Worm (Caenorhabditis elegans) whole organism, midembryonic: Measurements from ENCODE around the gene B0507.6.

Experiments
- T22C8.4 ChIP-seq: fragments of 200-800 bp; sonication (Bioruptor generic); IDR thresholded peaks from 2 replicates; pipeline ENCODE4 v1.3.6; 2022; ENCODE audit warnings: missing genetic modification characterization, missing compliant biosample characterization
- cog-1 ChIP-seq: sonication (generic microtip); optimal IDR thresholded peaks from 2 replicates; lab custom pipeline; 2016; ENCODE audit warnings: missing genetic modification characterization, missing compliant biosample characterization
- flt-1 ChIP-seq: fragments of 200-800 bp; sonication (Bioruptor generic); IDR thresholded peaks from 2 replicates; pipeline ENCODE4 v1.3.6; 2022; ENCODE audit warnings: missing genetic modification characterization, missing compliant biosample characterization
- klf-2 ChIP-seq: fragments of 200-800 bp; sonication (Bioruptor generic); conservative IDR thresholded peaks from 2 replicates; pipeline ENCODE4 v1.3.6; 2022; ENCODE audit warnings: missing genetic modification reagents, missing genetic modification characterization, missing compliant biosample characterization
- med-1 ChIP-seq: sonication (generic microtip); optimal IDR thresholded peaks from 2 replicates; lab custom pipeline; 2017; ENCODE audit warnings: missing genetic modification characterization, mild to moderate bottlenecking, missing compliant biosample characterization, antibody characterized with exemption, missing genetic modification reagents; ENCODE audit not compliant: insufficient read depth
- ref-1 ChIP-seq: fragments of 200-800 bp; sonication (Bioruptor generic); conservative IDR thresholded peaks from 2 replicates; pipeline ENCODE4 v1.3.6; 2022; ENCODE audit warnings: missing genetic modification reagents, missing genetic modification characterization, missing compliant biosample characterization
- tab-1 ChIP-seq: fragments of 200-800 bp; sonication (Bioruptor generic); IDR thresholded peaks from 2 replicates; pipeline ENCODE4 v1.3.6; 2022; ENCODE audit warnings: missing genetic modification characterization, missing compliant biosample characterization
- ztf-23 ChIP-seq: fragments of 200-800 bp; sonication (Bioruptor generic); IDR thresholded peaks from 2 replicates; pipeline ENCODE4 v1.3.6; 2022; ENCODE audit warnings: missing genetic modification reagents, missing genetic modification characterization, missing compliant biosample characterization
- ztf-29 ChIP-seq: fragments of 200-800 bp; sonication (Bioruptor generic); IDR thresholded peaks from 2 replicates; pipeline ENCODE4 v1.3.6; 2022; ENCODE audit warnings: missing genetic modification reagents, missing genetic modification characterization, missing compliant biosample characterization

The B0507.6 gene

DNA sequence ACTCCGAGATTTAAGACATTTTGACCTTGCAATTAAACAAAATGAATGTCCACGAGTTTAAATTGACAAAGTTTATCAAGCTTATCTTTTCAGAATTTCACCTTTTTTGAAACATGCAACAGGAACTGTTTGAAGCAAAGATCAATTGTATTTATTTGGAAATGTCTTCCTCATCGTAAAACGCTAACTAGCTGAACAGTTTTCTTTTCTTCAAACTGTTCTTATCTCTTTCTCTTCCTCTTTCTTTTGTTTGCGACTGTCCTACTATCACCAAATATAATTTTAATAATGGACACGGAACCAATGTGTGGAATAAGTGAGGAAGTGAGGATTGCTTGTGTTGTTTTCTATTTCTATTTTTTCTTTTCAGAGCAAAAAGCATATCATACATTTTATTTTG, 13.0 kb upstream of the B0507.6 start, which contains the start of gene ZC196.4:
Gene ZC196.4 (plus strand): TSS at position 173 of the 400 bp plus-strand sequence.
- no peak for TF ChIP-seq T22C8.4
- no peak for TF ChIP-seq ztf-23 (GFP tag; lab: Robert Waterston, UW)
- no peak for TF ChIP-seq med-1 (GFP tag; lab: Kevin White, UChicago)
- no peak for TF ChIP-seq cog-1 (tag; lab: Kevin White, UChicago)
- TF ChIP-seq klf-2: no peak
- no peak for TF ChIP-seq ref-1 (GFP tag; lab: Robert Waterston, UW)
- TF ChIP-seq tab-1: no peak
- no peak for TF ChIP-seq ztf-29 (GFP tag; lab: Robert Waterston, UW)
- no peak for TF ChIP-seq flt-1

DNA sequence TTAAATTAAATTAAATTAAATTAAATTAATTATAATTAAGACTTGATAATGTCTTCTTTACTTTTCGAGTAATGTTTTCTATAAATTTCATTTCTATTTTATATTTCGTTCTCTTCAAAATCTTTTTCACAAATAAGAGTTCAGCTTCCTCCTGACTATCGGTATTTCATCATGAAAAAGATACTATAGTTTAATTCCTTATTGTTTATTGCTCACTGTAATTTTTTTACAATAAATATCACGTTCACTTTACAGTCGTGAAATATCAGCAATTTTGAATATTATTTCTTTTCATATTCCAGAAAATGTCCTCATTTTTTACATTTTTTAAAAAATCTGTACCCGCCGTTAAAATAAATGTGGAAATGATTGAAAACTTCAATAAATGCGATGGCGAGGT, 9.6 kb upstream of the B0507.6 start, which contains the start of gene ZC196.3:
Gene ZC196.3 (plus strand): TSS at position 301 of the 400 bp plus-strand sequence.
- TF ChIP-seq klf-2 (no peak), T22C8.4 (no peak), ztf-23 (GFP tag; lab: Robert Waterston, UW) (no peak), ref-1 (GFP tag; lab: Robert Waterston, UW) (no peak), tab-1 (no peak), ztf-29 (GFP tag; lab: Robert Waterston, UW) (no peak), flt-1 (no peak), med-1 (GFP tag; lab: Kevin White, UChicago) (no peak), cog-1 (tag; lab: Kevin White, UChicago) (no peak)

DNA sequence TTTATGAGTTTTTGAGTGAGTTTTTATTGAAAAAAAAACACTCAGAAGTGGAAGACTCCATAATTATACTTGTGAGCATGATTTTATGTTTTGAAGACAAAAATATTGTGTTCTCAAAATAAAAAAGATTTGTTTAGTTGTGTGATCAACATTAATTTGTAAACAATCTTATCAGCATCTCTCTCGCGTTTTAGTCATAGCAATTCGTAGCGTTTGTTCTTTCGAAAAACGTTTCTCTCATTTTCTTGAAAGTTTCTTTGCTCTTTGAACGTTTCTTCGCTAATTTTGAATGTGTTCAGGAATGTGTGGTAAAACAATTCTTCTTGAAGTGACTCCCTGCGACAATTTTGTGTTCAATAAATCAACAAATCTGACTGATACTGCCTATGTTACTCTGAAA, 6.8 kb upstream of the B0507.6 start, which contains the start of gene ZC196.2:
Gene ZC196.2 (plus strand): TSS at position 301 of the 400 bp plus-strand sequence.
- no peak for TF ChIP-seq ref-1 (GFP tag; lab: Robert Waterston, UW)
- no peak for TF ChIP-seq T22C8.4
- TF ChIP-seq ztf-29 (GFP tag; lab: Robert Waterston, UW): no peak
- TF ChIP-seq cog-1 (tag; lab: Kevin White, UChicago): no peak
- no peak for TF ChIP-seq med-1 (GFP tag; lab: Kevin White, UChicago)
- no peak for TF ChIP-seq flt-1

DNA sequence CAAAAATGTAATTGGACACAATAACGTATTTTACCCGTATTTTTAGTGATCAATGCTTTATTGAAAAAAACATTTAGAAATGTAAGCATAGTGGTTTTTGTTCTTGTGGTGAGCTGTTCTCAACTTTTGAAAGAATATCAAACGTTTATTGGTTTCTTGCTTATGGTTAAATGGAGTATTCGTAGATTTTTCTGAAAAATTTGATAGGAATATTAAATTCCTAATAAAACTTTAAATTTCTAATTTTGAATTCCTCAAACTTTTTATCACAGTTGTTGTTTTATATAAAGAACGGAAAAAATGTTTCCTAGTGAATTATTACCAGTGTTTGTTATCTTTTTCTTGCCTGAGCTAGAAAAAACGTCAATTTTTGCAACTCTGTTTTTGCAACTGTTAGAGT, 7.4 kb downstream of the B0507.6 start, which contains the start of gene B0507.5:
Gene B0507.5 (plus strand): TSS at position 301 of the 400 bp plus-strand sequence.
- TF ChIP-seq flt-1 (no peak), med-1 (GFP tag; lab: Kevin White, UChicago) (no peak), ref-1 (GFP tag; lab: Robert Waterston, UW) (no peak), ztf-29 (GFP tag; lab: Robert Waterston, UW) (no peak), cog-1 (tag; lab: Kevin White, UChicago) (no peak), tab-1 (no peak), T22C8.4 (no peak)

DNA sequence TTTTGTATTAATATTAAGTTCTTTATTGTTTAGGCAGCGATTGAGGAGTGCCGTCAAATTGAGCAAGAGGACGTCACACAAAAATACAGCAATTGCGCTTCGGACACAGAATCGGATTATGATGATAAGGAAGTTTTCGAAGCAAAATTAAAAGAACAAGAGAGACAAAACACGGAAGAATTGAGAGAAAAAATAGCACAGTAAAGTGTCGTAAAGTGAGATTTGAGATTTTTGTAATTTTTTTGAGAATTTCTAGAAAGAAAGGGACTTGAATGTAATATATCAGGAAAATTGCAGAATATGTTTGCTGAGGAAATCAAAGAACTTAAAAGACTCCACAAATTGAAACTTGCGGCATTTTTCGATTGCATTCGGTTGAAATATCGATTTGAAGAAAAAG, 8.7 kb downstream of the B0507.6 start, which contains the start of gene B0507.4:
Gene B0507.4 (plus strand): TSS at position 301 of the 400 bp plus-strand sequence.
- TF ChIP-seq cog-1 (tag; lab: Kevin White, UChicago): no peak
- no peak for TF ChIP-seq tab-1
- no peak for TF ChIP-seq flt-1
- TF ChIP-seq ztf-23 (GFP tag; lab: Robert Waterston, UW): no peak
- TF ChIP-seq T22C8.4: no peak
- TF ChIP-seq med-1 (GFP tag; lab: Kevin White, UChicago): no peak
- TF ChIP-seq ref-1 (GFP tag; lab: Robert Waterston, UW): no peak
- no peak for TF ChIP-seq ztf-29 (GFP tag; lab: Robert Waterston, UW)
- no peak for TF ChIP-seq klf-2

DNA sequence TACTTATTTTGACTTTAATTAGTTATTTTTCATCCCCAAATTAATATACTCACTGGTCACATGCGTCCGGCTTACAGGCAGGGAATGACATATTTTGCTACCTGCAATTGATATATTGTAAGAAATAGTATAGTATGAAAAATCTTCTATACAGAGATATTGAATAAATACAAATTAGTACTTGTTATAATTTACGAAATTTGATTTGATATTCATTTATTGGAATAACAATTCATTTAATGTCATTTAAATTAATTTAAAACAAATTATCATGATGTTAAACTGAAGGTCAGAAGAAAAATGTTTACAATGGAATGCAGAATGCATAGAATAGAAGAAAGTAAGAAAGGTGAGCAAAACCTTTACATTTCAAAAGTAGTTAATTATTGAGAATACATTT, 12.7 kb downstream of the B0507.6 start, which contains the start of gene B0507.7:
Gene B0507.7 (minus strand): TSS at position 101 of the 400 bp plus-strand sequence.
- no peak for TF ChIP-seq T22C8.4
- no peak for TF ChIP-seq cog-1 (tag; lab: Kevin White, UChicago)
- TF ChIP-seq med-1 (GFP tag; lab: Kevin White, UChicago): no peak
- no peak for TF ChIP-seq ztf-23 (GFP tag; lab: Robert Waterston, UW)
- TF ChIP-seq tab-1: no peak
- TF ChIP-seq ref-1 (GFP tag; lab: Robert Waterston, UW): no peak

DNA sequence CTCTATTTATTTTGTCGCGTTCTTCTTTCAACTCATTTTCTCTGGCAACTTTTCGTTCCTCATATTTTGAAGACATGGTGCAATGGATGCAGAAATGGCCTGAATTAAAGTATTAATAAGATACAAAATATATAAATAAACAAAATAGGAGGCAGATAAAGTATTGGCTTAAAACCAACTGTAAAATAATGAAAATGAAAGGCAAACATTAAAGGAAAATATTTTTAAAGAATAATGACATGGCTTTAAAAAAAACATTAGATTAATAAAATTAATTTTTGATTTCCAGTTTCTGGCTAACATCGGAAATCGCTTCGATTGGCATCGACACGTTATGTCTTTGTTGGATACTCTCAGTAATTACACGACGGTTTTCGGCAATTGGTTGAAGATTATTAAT, 14.5 kb downstream of the B0507.6 start, which contains the start of gene ddn-1:
Gene ddn-1 (minus strand): TSS at position 101 of the 400 bp plus-strand sequence.
- TF ChIP-seq tab-1 (no peak), ref-1 (GFP tag; lab: Robert Waterston, UW) (no peak), med-1 (GFP tag; lab: Kevin White, UChicago) (no peak), ztf-23 (GFP tag; lab: Robert Waterston, UW) (no peak), cog-1 (tag; lab: Kevin White, UChicago) (no peak), T22C8.4 (no peak)

DNA sequence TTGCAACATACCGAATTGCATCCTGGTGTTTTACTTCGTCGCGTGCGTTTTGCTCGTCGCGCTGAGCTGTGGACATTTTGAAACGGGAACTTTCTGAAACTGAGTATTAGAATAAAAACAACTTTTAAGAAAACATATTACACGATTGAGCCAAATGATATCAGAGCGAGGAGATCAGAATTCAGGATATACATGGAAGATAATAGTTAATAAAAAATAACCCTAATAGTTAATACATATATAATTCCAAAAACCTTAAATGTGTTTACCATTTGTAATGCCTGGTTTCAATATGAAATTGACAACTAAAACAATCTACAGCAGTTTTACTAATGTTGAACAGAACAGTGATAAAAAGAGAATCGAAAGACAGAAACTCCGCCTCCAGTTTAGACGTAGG, 16.9 kb downstream of the B0507.6 start, which contains the start of gene B0507.8:
Gene B0507.8 (minus strand): TSS at position 101 of the 400 bp plus-strand sequence.
- no peak for TF ChIP-seq T22C8.4
- TF ChIP-seq flt-1: no peak
- TF ChIP-seq med-1 (GFP tag; lab: Kevin White, UChicago): no peak
- no peak for TF ChIP-seq klf-2
- no peak for TF ChIP-seq cog-1 (tag; lab: Kevin White, UChicago)
- no peak for TF ChIP-seq ztf-23 (GFP tag; lab: Robert Waterston, UW)
- TF ChIP-seq ref-1 (GFP tag; lab: Robert Waterston, UW): no peak
- no peak for TF ChIP-seq ztf-29 (GFP tag; lab: Robert Waterston, UW)
- TF ChIP-seq tab-1: no peak

DNA sequence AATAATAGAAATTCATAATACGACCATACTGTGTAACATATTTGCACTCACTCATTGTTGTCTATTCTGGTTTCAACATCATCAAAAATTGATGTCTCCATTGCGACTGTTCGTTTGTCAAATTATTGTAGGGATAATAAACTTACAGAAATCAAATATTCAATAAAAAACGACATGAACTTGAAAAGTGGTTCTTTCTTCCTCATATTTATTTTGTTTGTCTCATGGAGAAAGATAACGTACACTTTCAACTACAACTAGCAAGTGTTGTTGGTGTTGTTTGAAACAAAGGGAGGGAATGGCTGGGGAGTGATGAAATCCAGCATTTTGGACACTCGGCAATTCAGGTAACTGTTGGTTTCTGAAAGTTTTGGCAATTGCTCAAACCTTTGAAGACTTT, 20.0 kb downstream of the B0507.6 start, which contains the start of gene B0507.9:
Gene B0507.9 (minus strand): TSS at position 101 of the 400 bp plus-strand sequence.
- TF ChIP-seq ztf-29 (GFP tag; lab: Robert Waterston, UW) (no peak), tab-1 (no peak), klf-2 (no peak), ref-1 (GFP tag; lab: Robert Waterston, UW) (no peak), flt-1 (no peak)

DNA sequence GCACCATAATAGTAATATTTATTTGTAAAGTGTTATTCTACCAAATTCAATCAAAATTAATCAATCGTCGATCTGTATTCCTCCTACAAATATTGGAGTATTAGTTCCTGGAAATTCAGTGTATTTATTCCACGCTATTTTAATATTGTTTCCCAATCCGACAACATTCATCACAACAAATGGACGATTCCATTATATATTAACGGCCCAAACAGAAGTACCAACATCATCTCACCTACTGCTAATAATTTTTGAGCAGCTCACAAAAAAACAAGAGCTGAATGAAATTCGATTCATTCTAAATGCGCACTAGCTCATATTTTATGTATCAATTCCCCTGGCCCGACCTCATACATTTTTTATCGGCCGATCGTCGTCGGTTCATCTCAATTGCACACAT, 21.1 kb downstream of the B0507.6 start:
- TF ChIP-seq cog-1 (tag; lab: Kevin White, UChicago) (no peak), ztf-29 (GFP tag; lab: Robert Waterston, UW) (no peak), med-1 (GFP tag; lab: Kevin White, UChicago) (no peak), tab-1 (no peak), flt-1 (no peak), klf-2 (no peak), ztf-23 (GFP tag; lab: Robert Waterston, UW) (no peak), ref-1 (GFP tag; lab: Robert Waterston, UW) (no peak), T22C8.4 (no peak)
